Fruit fly (Drosophila melanogaster) whole organism, embryonic: ENCODE measurements around the gene CG12081.

Source experiments
- Atf6 ChIP-seq: fragments of 200-800 bp; sonication (Bioruptor generic); IDR thresholded peaks from 2 replicates; pipeline ENCODE4 v1.3.6; 2022; ENCODE audit warnings: missing biosample characterization, missing genetic modification characterization
- B-H2 ChIP-seq: fragments of 200-800 bp; sonication (Bioruptor generic); optimal IDR thresholded peaks from 2 replicates; lab custom pipeline; 2018; ENCODE audit warnings: missing biosample characterization, mild to moderate bottlenecking, missing genetic modification characterization
- Blimp-1 ChIP-seq: fragments of 200-800 bp; sonication (Bioruptor generic); optimal IDR thresholded peaks from 3 replicates; lab custom pipeline; 2018; ENCODE audit warnings: missing biosample characterization, missing genetic modification characterization, mild to moderate bottlenecking, moderate library complexity, missing genetic modification reagents
- CG12155 ChIP-seq: fragments of 200-800 bp; sonication (Bioruptor generic); optimal IDR thresholded peaks from 3 replicates; lab custom pipeline; 2016; ENCODE audit warnings: missing biosample characterization, missing genetic modification characterization
- CG13424 ChIP-seq: fragments of 200-800 bp; sonication (Bioruptor generic); optimal IDR thresholded peaks from 2 replicates; lab custom pipeline; 2019; ENCODE audit warnings: missing biosample characterization, mild to moderate bottlenecking, missing genetic modification characterization, moderate library complexity
- CG14014 ChIP-seq: fragments of 200-800 bp; sonication (Bioruptor generic); IDR thresholded peaks from 2 replicates; pipeline ENCODE4 v1.3.6; 2022; ENCODE audit warnings: missing biosample characterization, missing genetic modification characterization
- CG15011 ChIP-seq: fragments of 200-800 bp; sonication (Bioruptor generic); optimal IDR thresholded peaks from 3 replicates; lab custom pipeline; 2018; ENCODE audit warnings: missing biosample characterization, mild to moderate bottlenecking, missing genetic modification characterization
- CG16779 ChIP-seq: fragments of 200-800 bp; sonication (Bioruptor generic); IDR thresholded peaks from 2 replicates; pipeline ENCODE4 v1.3.6; 2022; ENCODE audit warnings: missing biosample characterization, missing genetic modification characterization
- CG17912 ChIP-seq: fragments of 200-800 bp; sonication (Bioruptor generic); optimal IDR thresholded peaks from 2 replicates; lab custom pipeline; 2018; ENCODE audit warnings: missing biosample characterization, mild to moderate bottlenecking, missing genetic modification characterization
- CG30403 ChIP-seq: fragments of 200-800 bp; sonication (Bioruptor generic); optimal IDR thresholded peaks from 3 replicates; lab custom pipeline; 2016; ENCODE audit warnings: missing biosample characterization, missing genetic modification characterization
- CG3065 ChIP-seq: fragments of 200-800 bp; sonication (Bioruptor generic); optimal IDR thresholded peaks from 2 replicates; lab custom pipeline; 2016; ENCODE audit warnings: missing biosample characterization, missing genetic modification characterization
- CG4282 ChIP-seq: fragments of 200-800 bp; sonication (Bioruptor generic); optimal IDR thresholded peaks from 2 replicates; lab custom pipeline; 2016; ENCODE audit warnings: missing biosample characterization, missing genetic modification characterization
- CG43689 ChIP-seq: fragments of 200-800 bp; sonication (Bioruptor generic); IDR thresholded peaks from 2 replicates; pipeline ENCODE4 v1.3.6; 2022; ENCODE audit warnings: missing biosample characterization, missing genetic modification characterization
- CG8281 ChIP-seq: fragments of 200-800 bp; sonication (Bioruptor generic); optimal IDR thresholded peaks from 2 replicates; lab custom pipeline; 2018; ENCODE audit warnings: missing biosample characterization, mild to moderate bottlenecking, missing genetic modification characterization, moderate library complexity
- CG8290 ChIP-seq, 3 experiments: fragments of 200-800 bp; sonication (Bioruptor generic); optimal IDR thresholded peaks; 2 replicates each; lab custom pipeline; 2016 to 2019; ENCODE audit warnings: missing biosample characterization in 3 of 3, missing genetic modification characterization in 3 of 3, mild to moderate bottlenecking in 2 of 3, moderate library complexity in 1 of 3
- CG9437 ChIP-seq: fragments of 200-800 bp; sonication (Bioruptor generic); optimal IDR thresholded peaks from 2 replicates; lab custom pipeline; 2018; ENCODE audit warnings: missing biosample characterization, mild to moderate bottlenecking, missing genetic modification characterization
- D19A ChIP-seq: fragments of 200-800 bp; optimal IDR thresholded peaks from 3 replicates; lab custom pipeline; 2019; ENCODE audit warnings: missing biosample characterization, mild to moderate bottlenecking, missing genetic modification characterization, moderate library complexity
- Dbx ChIP-seq: fragments of 200-800 bp; sonication (Bioruptor generic); IDR thresholded peaks from 3 replicates; pipeline ENCODE4 v1.3.6; 2022; ENCODE audit warnings: missing biosample characterization, missing genetic modification characterization
- Doc2 ChIP-seq: fragments of 200-800 bp; sonication (Bioruptor generic); IDR thresholded peaks from 2 replicates; pipeline ENCODE4 v1.3.6; 2022; ENCODE audit warnings: missing biosample characterization, missing genetic modification characterization
- Ets97D ChIP-seq: fragments of 200-800 bp; sonication (Bioruptor generic); optimal IDR thresholded peaks from 3 replicates; lab custom pipeline; 2016; ENCODE audit warnings: missing biosample characterization, missing genetic modification characterization
- Gug ChIP-seq: fragments of 200-800 bp; sonication (Bioruptor generic); IDR thresholded peaks from 4 replicates; pipeline ENCODE4 v1.3.6; 2022; ENCODE audit warnings: missing biosample characterization, missing genetic modification characterization
- Lhr ChIP-seq: fragments of 200-800 bp; sonication (Bioruptor generic); optimal IDR thresholded peaks from 3 replicates; lab custom pipeline; 2017; ENCODE audit warnings: mild to moderate bottlenecking, missing biosample characterization, missing genetic modification reagents, missing genetic modification characterization
- Meics ChIP-seq: fragments of 200-800 bp; sonication (Bioruptor generic); optimal IDR thresholded peaks from 2 replicates; lab custom pipeline; 2017; ENCODE audit warnings: missing biosample characterization, mild to moderate bottlenecking, missing genetic modification characterization
- Mes4 ChIP-seq: fragments of 200-800 bp; sonication (Bioruptor generic); optimal IDR thresholded peaks from 2 replicates; lab custom pipeline; 2016; ENCODE audit warnings: missing biosample characterization, missing genetic modification characterization
- Oaz ChIP-seq: fragments of 200-800 bp; sonication (Bioruptor generic); IDR thresholded peaks from 2 replicates; pipeline ENCODE4 v1.3.6; 2022; ENCODE audit warnings: missing biosample characterization, missing genetic modification characterization
- PHDP ChIP-seq: fragments of 200-800 bp; sonication (Bioruptor generic); optimal IDR thresholded peaks from 3 replicates; lab custom pipeline; 2018; ENCODE audit warnings: missing biosample characterization, mild to moderate bottlenecking, missing genetic modification characterization, moderate library complexity
- al ChIP-seq: fragments of 200-800 bp; sonication (Bioruptor generic); IDR thresholded peaks from 2 replicates; pipeline ENCODE4 v1.3.6; 2022; ENCODE audit warnings: missing biosample characterization, missing genetic modification characterization
- ato ChIP-seq: fragments of 200-800 bp; sonication (Bioruptor generic); IDR thresholded peaks from 2 replicates; pipeline ENCODE4 v1.3.6; 2022; ENCODE audit warnings: missing biosample characterization, missing genetic modification characterization; ENCODE audit not compliant: partially characterized antibody
- az2 ChIP-seq: fragments of 200-800 bp; sonication (Bioruptor generic); optimal IDR thresholded peaks from 3 replicates; lab custom pipeline; 2016; ENCODE audit warnings: missing biosample characterization, missing genetic modification characterization
- br ChIP-seq: fragments of >200 bp; optimal IDR thresholded peaks from 2 replicates; lab custom pipeline; 2017
- bsh ChIP-seq, 2 experiments: fragments of 200-800 bp; sonication (Bioruptor generic); optimal IDR thresholded peaks; 2 replicates each; lab custom pipeline; 2017 to 2018; ENCODE audit warnings: mild to moderate bottlenecking in 2 of 2, missing biosample characterization in 2 of 2, missing genetic modification characterization in 2 of 2, moderate library complexity in 1 of 2
- cwo ChIP-seq: fragments of 200-800 bp; sonication (Bioruptor generic); optimal IDR thresholded peaks from 3 replicates; lab custom pipeline; 2017; ENCODE audit warnings: missing biosample characterization, missing genetic modification characterization, mild to moderate bottlenecking, moderate library complexity, missing genetic modification reagents
- dmrt99B ChIP-seq: fragments of 200-800 bp; sonication (Bioruptor generic); optimal IDR thresholded peaks from 2 replicates; lab custom pipeline; 2018; ENCODE audit warnings: missing biosample characterization, mild to moderate bottlenecking, missing genetic modification characterization, moderate library complexity
- gro ChIP-seq: fragments of 200-800 bp; sonication (Bioruptor generic); optimal IDR thresholded peaks from 2 replicates; lab custom pipeline; 2016; ENCODE audit warnings: missing biosample characterization, missing genetic modification characterization
- h ChIP-seq: fragments of >200 bp; optimal IDR thresholded peaks from 2 replicates; lab custom pipeline; 2017
- hth ChIP-seq: fragments of >200 bp; optimal IDR thresholded peaks from 2 replicates; lab custom pipeline; 2017; ENCODE audit warnings: inconsistent platforms
- klu ChIP-seq: fragments of 200-800 bp; sonication (Bioruptor generic); IDR thresholded peaks from 2 replicates; pipeline ENCODE4 v1.3.6; 2022; ENCODE audit warnings: missing biosample characterization, missing genetic modification characterization
- nau ChIP-seq: fragments of 200-800 bp; sonication (Bioruptor generic); optimal IDR thresholded peaks from 3 replicates; lab custom pipeline; 2017; ENCODE audit warnings: missing biosample characterization, mild to moderate bottlenecking, missing genetic modification characterization, missing genetic modification reagents
- odd ChIP-seq: fragments of 200-800 bp; sonication (Bioruptor generic); optimal IDR thresholded peaks from 2 replicates; lab custom pipeline; 2017; ENCODE audit warnings: missing biosample characterization, mild to moderate bottlenecking, missing genetic modification characterization
- pb ChIP-seq: fragments of 200-800 bp; sonication (Bioruptor generic); optimal IDR thresholded peaks from 3 replicates; lab custom pipeline; 2016; ENCODE audit warnings: missing biosample characterization, missing genetic modification characterization
- pfk ChIP-seq: fragments of 200-800 bp; sonication (Bioruptor generic); optimal IDR thresholded peaks from 2 replicates; lab custom pipeline; 2018; ENCODE audit warnings: missing biosample characterization, mild to moderate bottlenecking, missing genetic modification characterization, moderate library complexity
- phol ChIP-seq: fragments of 200-800 bp; sonication (Bioruptor generic); optimal IDR thresholded peaks from 3 replicates; lab custom pipeline; 2018; ENCODE audit warnings: missing biosample characterization, mild to moderate bottlenecking, missing genetic modification characterization, moderate library complexity
- pita ChIP-seq: fragments of 200-800 bp; sonication (Bioruptor generic); optimal IDR thresholded peaks from 2 replicates; lab custom pipeline; 2017; ENCODE audit warnings: missing biosample characterization, mild to moderate bottlenecking, missing genetic modification characterization
- pros ChIP-seq: fragments of 200-800 bp; sonication (Bioruptor generic); optimal IDR thresholded peaks from 3 replicates; lab custom pipeline; 2019; ENCODE audit warnings: missing biosample characterization, mild to moderate bottlenecking, missing genetic modification characterization, moderate library complexity
- sens-2 ChIP-seq: fragments of 200-800 bp; sonication (Bioruptor generic); IDR thresholded peaks from 2 replicates; pipeline ENCODE4 v1.3.6; 2022; ENCODE audit warnings: missing biosample characterization, missing genetic modification characterization
- shn ChIP-seq: fragments of 200-800 bp; sonication (Bioruptor generic); optimal IDR thresholded peaks from 3 replicates; lab custom pipeline; 2016; ENCODE audit warnings: missing biosample characterization, missing genetic modification characterization
- sima ChIP-seq: fragments of 200-800 bp; sonication (Bioruptor generic); optimal IDR thresholded peaks from 2 replicates; lab custom pipeline; 2016; ENCODE audit warnings: missing biosample characterization, missing genetic modification characterization
- twi ChIP-seq: fragments of 200-800 bp; optimal IDR thresholded peaks from 2 replicates; lab custom pipeline; 2019; ENCODE audit warnings: missing biosample characterization, mild to moderate bottlenecking, missing genetic modification characterization, moderate library complexity
- yki ChIP-seq: fragments of >200 bp; optimal IDR thresholded peaks from 3 replicates; lab custom pipeline; 2018
- z ChIP-seq: fragments of 200-800 bp; sonication (Bioruptor generic); IDR thresholded peaks from 3 replicates; pipeline ENCODE4 v1.3.6; 2022; ENCODE audit warnings: missing biosample characterization, missing genetic modification characterization

The CG12081 gene

dm6 chrX:8561404-8562397 lies 26.9 kb upstream of the CG12081 start (continued):
- TF ChIP-seq CG8281 (tag; lab: Kevin White, UChicago), result peak; percentile 56
- peak; percentile 16 for TF ChIP-seq phol
- TF ChIP-seq br, result no peak
- no peak for TF ChIP-seq CG13424
- peak in 1 of 2 experiments; percentile 6 for TF ChIP-seq bsh (GFP tag; optimal IDR thresholded peaks at IDR 0.05; lab: Kevin White, UChicago)
- no peak for TF ChIP-seq al (GFP tag; lab: Robert Waterston, UW)
- TF ChIP-seq CG43689, result no peak
- peak; percentile 39 for TF ChIP-seq Meics
- TF ChIP-seq ato (GFP tag; lab: Robert Waterston, UW), result no peak
- no peak for TF ChIP-seq Lhr
- no peak for TF ChIP-seq CG3065 (GFP tag; lab: Kevin White, UChicago)
- no peak for TF ChIP-seq dmrt99B (tag; lab: Kevin White, UChicago)
- TF ChIP-seq sima, result no peak
- TF ChIP-seq cwo (GFP tag; lab: Kevin White, UChicago), result peak; percentile 62
- no peak for TF ChIP-seq CG15011 (GFP tag; lab: Kevin White, UChicago)
- peak; percentile 89 for TF ChIP-seq pros (GFP tag; lab: Kevin White, UChicago)
- TF ChIP-seq CG30403, result peak; percentile 16
- peak; percentile 25 for TF ChIP-seq shn
- TF ChIP-seq hth (lab: Kevin White, UChicago), result no peak
- no peak for TF ChIP-seq Doc2
- no peak for TF ChIP-seq pb
- no peak for TF ChIP-seq CG14014
- no peak for TF ChIP-seq Mes4
- no peak for TF ChIP-seq z (GFP tag; lab: Robert Waterston, UW)
- no peak for TF ChIP-seq yki (lab: Kevin White, UChicago)
- TF ChIP-seq CG17912, result no peak
- peak; percentile 22 for TF ChIP-seq CG9437
- TF ChIP-seq pita (GFP tag; lab: Kevin White, UChicago), result no peak
- no peak for TF ChIP-seq CG12155
- no peak for TF ChIP-seq gro
- TF ChIP-seq Blimp-1 (GFP tag; lab: Kevin White, UChicago), result peak; percentile 42
- peak; percentile 6 for TF ChIP-seq Ets97D
- no peak for TF ChIP-seq twi (tag; lab: Kevin White, UChicago)
- no peak for TF ChIP-seq pfk (GFP tag; lab: Kevin White, UChicago)
- no peak for TF ChIP-seq Oaz (GFP tag; lab: Robert Waterston, UW)
- TF ChIP-seq B-H2 (GFP tag; lab: Kevin White, UChicago), result peak; percentile 76
- no peak for TF ChIP-seq CG16779
- TF ChIP-seq CG4282 (GFP tag; lab: Kevin White, UChicago), result peak; percentile 11
- TF ChIP-seq D19A, result no peak
- no peak for TF ChIP-seq Gug (GFP tag; lab: Robert Waterston, UW)
- TF ChIP-seq Atf6, result no peak
- no peak for TF ChIP-seq CG8290 (GFP tag; optimal IDR thresholded peaks at IDR 0.05; lab: Kevin White, UChicago)
- peak in 1 of 2 experiments; percentile 76 for TF ChIP-seq CG8290 (tag; optimal IDR thresholded peaks at IDR 0.05; lab: Kevin White, UChicago)
- 0 out of 3 replicates have a peak, but pooled peaks have one; percentile 14 for TF ChIP-seq Dbx (GFP tag; lab: Robert Waterston, UW)
- TF ChIP-seq PHDP (tag; lab: Kevin White, UChicago), result no peak
- TF ChIP-seq sens-2 (GFP tag; lab: Robert Waterston, UW), result no peak
- no peak for TF ChIP-seq h (lab: Kevin White, UChicago)
- no peak for TF ChIP-seq klu
- TF ChIP-seq nau (GFP tag; lab: Kevin White, UChicago), result no peak
- no peak for TF ChIP-seq az2 (GFP tag; lab: Kevin White, UChicago)
- peak; percentile 20 for TF ChIP-seq odd (GFP tag; lab: Kevin White, UChicago)
